Fruit fly (Drosophila melanogaster) whole organism, embryonic: ENCODE data around the gene CG1304.

Experiments
- CG18619 ChIP-seq: fragments of 200-800 bp; sonication (Bioruptor generic); optimal IDR thresholded peaks from 3 replicates; lab custom pipeline; 2017; ENCODE audit warnings: missing biosample characterization, mild to moderate bottlenecking, missing genetic modification characterization
- CG6254 ChIP-seq: fragments of 200-800 bp; sonication (Bioruptor generic); optimal IDR thresholded peaks from 3 replicates; lab custom pipeline; 2017; ENCODE audit warnings: mild to moderate bottlenecking, missing biosample characterization, missing genetic modification reagents, missing genetic modification characterization
- CG9437 ChIP-seq: fragments of 200-800 bp; sonication (Bioruptor generic); optimal IDR thresholded peaks from 2 replicates; lab custom pipeline; 2018; ENCODE audit warnings: missing biosample characterization, mild to moderate bottlenecking, missing genetic modification characterization
- ci ChIP-seq: fragments of 200-800 bp; sonication (Bioruptor generic); IDR thresholded peaks from 3 replicates; pipeline ENCODE4 v1.3.6; 2022; ENCODE audit warnings: missing biosample characterization, missing genetic modification characterization
- luna ChIP-seq: fragments of 200-800 bp; sonication (Bioruptor generic); optimal IDR thresholded peaks from 2 replicates; lab custom pipeline; 2016; ENCODE audit warnings: missing biosample characterization, missing genetic modification characterization
- oc ChIP-seq: fragments of 200-800 bp; sonication (Bioruptor generic); optimal IDR thresholded peaks from 2 replicates; lab custom pipeline; 2018; ENCODE audit warnings: missing biosample characterization, mild to moderate bottlenecking, missing genetic modification characterization, moderate library complexity

- TF ChIP-seq CG9437: no peak
- TF ChIP-seq oc: no peak
- no peak for TF ChIP-seq CG18619 (GFP tag; lab: Kevin White, UChicago)
- TF ChIP-seq ci (GFP tag; lab: Robert Waterston, UW): no peak
- no peak for TF ChIP-seq CG6254 (GFP tag; lab: Kevin White, UChicago)
- TF ChIP-seq luna (GFP tag; lab: Kevin White, UChicago): no peak
Measured at dm6 chrX:20926950-20927349, 38.3 kb downstream of the CG1304 start, which contains the start of gene shakB.
